Worm (Caenorhabditis elegans) whole organism, L1 larva: ENCODE measurements around the gene nsph-1.1.

ENCODE experiments used
- C34B4.2 ChIP-seq: sonication (generic microtip); optimal IDR thresholded peaks from 2 replicates; lab custom pipeline; 2017; ENCODE audit warnings: mild to moderate bottlenecking, missing genetic modification characterization, missing compliant biosample characterization
- ceh-90 ChIP-seq: sonication (generic microtip); optimal IDR thresholded peaks from 2 replicates; lab custom pipeline; 2016; ENCODE audit warnings: missing genetic modification characterization, missing compliant biosample characterization
- elt-3 ChIP-seq, 6 experiments: fragments of 150-350 bp in 1 of 6; sonication (generic microtip); optimal IDR thresholded peaks; 2 replicates each; lab custom pipeline; 2017 to 2018; ENCODE audit warnings: missing biosample characterization in 6 of 6, missing genetic modification characterization in 6 of 6, inconsistent platforms in 1 of 6
- grh-1 ChIP-seq: fragments of 200-800 bp; sonication (Bioruptor generic); IDR thresholded peaks from 2 replicates; pipeline ENCODE4 v1.3.6; 2022; ENCODE audit warnings: missing genetic modification reagents, missing genetic modification characterization, missing compliant biosample characterization
- hlh-4 ChIP-seq: sonication (generic microtip); optimal IDR thresholded peaks from 2 replicates; lab custom pipeline; 2016; ENCODE audit warnings: mild to moderate bottlenecking, missing genetic modification characterization, missing compliant biosample characterization
- lin-13 ChIP-seq: fragments of 150-350 bp; optimal IDR thresholded peaks from 2 replicates; lab custom pipeline; 2014; ENCODE audit warnings: missing biosample characterization, missing genetic modification reagents, missing genetic modification characterization
- lsy-2 ChIP-seq, 2 experiments: fragments of 150-350 bp; optimal IDR thresholded peaks; 2 replicates each; lab custom pipeline; 2014; ENCODE audit warnings: missing biosample characterization in 2 of 2, missing genetic modification characterization in 2 of 2
- mdl-1 ChIP-seq, 2 experiments: fragments of 150-350 bp; optimal IDR thresholded peaks; 2 replicates each; lab custom pipeline; 2014 to 2017; ENCODE audit warnings: missing biosample characterization in 2 of 2, missing genetic modification characterization in 2 of 2, inconsistent platforms in 1 of 2
- nhr-11 ChIP-seq: fragments of 150-350 bp; optimal IDR thresholded peaks from 2 replicates; lab custom pipeline; 2014; ENCODE audit warnings: missing biosample characterization, missing genetic modification characterization
- nhr-71 ChIP-seq: sonication (generic microtip); optimal IDR thresholded peaks from 2 replicates; lab custom pipeline; 2016; ENCODE audit warnings: mild to moderate bottlenecking, missing genetic modification characterization, moderate library complexity, missing compliant biosample characterization
- nhr-84 ChIP-seq: sonication (generic microtip); optimal IDR thresholded peaks from 2 replicates; lab custom pipeline; 2017; ENCODE audit warnings: missing biosample characterization, missing genetic modification characterization
- pqm-1 ChIP-seq: sonication (generic microtip); optimal IDR thresholded peaks from 3 replicates; lab custom pipeline; 2017; ENCODE audit warnings: missing biosample characterization, missing genetic modification characterization
- tbx-2 ChIP-seq: sonication (generic microtip); optimal IDR thresholded peaks from 2 replicates; lab custom pipeline; 2016; ENCODE audit warnings: missing genetic modification characterization, missing compliant biosample characterization
- ztf-4 ChIP-seq: fragments of 150-350 bp; optimal IDR thresholded peaks from 2 replicates; lab custom pipeline; 2014; ENCODE audit warnings: missing biosample characterization, missing genetic modification characterization

The nsph-1.1 gene

ce11 chrII:8818257-8818656, 51.7 kb downstream of the nsph-1.1 start (continued):
- no peak for TF ChIP-seq lin-13 (GFP tag; lab: Kevin White, UChicago)
- peak in 5 of 6 experiments; percentile 57 to 95 (median 80) for TF ChIP-seq elt-3 (tag; optimal IDR thresholded peaks at IDR 0.05; lab: Kevin White, UChicago)
- TF ChIP-seq tbx-2, result peak; percentile 51
- TF ChIP-seq C34B4.2 (tag; lab: Kevin White, UChicago), result no peak
- peak; percentile 75 for TF ChIP-seq nhr-71 (tag; lab: Kevin White, UChicago)
- no peak for TF ChIP-seq pqm-1 (tag; lab: Kevin White, UChicago)
- TF ChIP-seq hlh-4 (tag; lab: Kevin White, UChicago), result no peak
- TF ChIP-seq ceh-90 (tag; lab: Kevin White, UChicago), result no peak
- TF ChIP-seq mdl-1 (tag; optimal IDR thresholded peaks at IDR 0.05; lab: Kevin White, UChicago), result peak in 1 of 2 experiments; percentile 71
- TF ChIP-seq lsy-2 (tag; optimal IDR thresholded peaks at IDR 0.05; lab: Kevin White, UChicago), result peak in 1 of 2 experiments; percentile 29
- no peak for TF ChIP-seq nhr-84 (tag; lab: Kevin White, UChicago)
- TF ChIP-seq nhr-11, result no peak
- 0 out of 2 replicates have a peak, but pooled peaks have one; percentile 8 for TF ChIP-seq grh-1 (GFP tag; lab: Robert Waterston, UW)
- TF ChIP-seq ztf-4 (tag; lab: Kevin White, UChicago), result no peak
